Worm (Caenorhabditis elegans) whole organism, L2 larva: ENCODE results near the gene svh-11.

Experiments used
- ceh-16 ChIP-seq: fragments of 150-350 bp; optimal IDR thresholded peaks from 2 replicates; lab custom pipeline; 2014; ENCODE audit warnings: missing biosample characterization, missing genetic modification characterization
- egl-27 ChIP-seq: sonication (generic microtip); optimal IDR thresholded peaks from 3 replicates; lab custom pipeline; 2017; ENCODE audit warnings: missing biosample characterization, missing genetic modification reagents, missing genetic modification characterization
- lin-39 ChIP-seq: fragments of 150-350 bp; optimal IDR thresholded peaks from 2 replicates; lab custom pipeline; 2014; ENCODE audit warnings: missing biosample characterization, missing genetic modification reagents, missing genetic modification characterization
- nhr-6 ChIP-seq: fragments of 150-350 bp; optimal IDR thresholded peaks from 2 replicates; lab custom pipeline; 2014; ENCODE audit warnings: missing biosample characterization, missing genetic modification characterization
- snpc-4 ChIP-seq: fragments of 150-350 bp; optimal IDR thresholded peaks from 2 replicates; lab custom pipeline; 2014; ENCODE audit warnings: missing biosample characterization, missing genetic modification characterization
- unc-39 ChIP-seq: fragments of 150-350 bp; optimal IDR thresholded peaks from 2 replicates; lab custom pipeline; 2014; ENCODE audit warnings: missing biosample characterization, missing genetic modification characterization

DNA sequence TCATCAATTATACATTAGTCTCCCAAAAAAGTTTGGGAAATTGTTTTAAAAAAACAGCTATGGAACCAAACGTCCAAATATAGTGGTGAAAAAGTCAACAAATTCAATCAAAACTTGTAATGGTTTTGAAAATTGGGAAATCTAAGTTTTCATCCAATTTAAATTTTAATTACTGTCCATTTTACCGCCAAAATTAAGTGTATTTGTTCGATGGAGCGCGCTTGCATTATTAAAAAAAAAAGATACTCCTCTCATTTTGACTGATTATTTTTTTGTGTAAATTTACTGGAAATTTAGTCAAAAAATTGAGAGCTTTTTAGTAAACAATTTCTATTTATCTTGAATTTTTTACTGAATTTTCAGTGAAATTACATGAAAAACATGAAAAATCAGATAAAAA is 32.4 kb upstream of the svh-11 start:
- no peak for TF ChIP-seq unc-39 (tag; lab: Kevin White, UChicago)
- TF ChIP-seq snpc-4 (tag; lab: Kevin White, UChicago) = no peak
- no peak for TF ChIP-seq nhr-6
- no peak for TF ChIP-seq egl-27
- no peak for TF ChIP-seq ceh-16
- no peak for TF ChIP-seq lin-39 (tag; lab: Kevin White, UChicago)
